Fruit fly (Drosophila melanogaster) whole organism, adult: ENCODE measurements around the gene CG7182.

Source experiments
- CG11617 ChIP-seq: fragments of 200-800 bp; sonication (Bioruptor generic); optimal IDR thresholded peaks from 2 replicates; lab custom pipeline; 2017; ENCODE audit warnings: mild to moderate bottlenecking, missing biosample characterization, missing genetic modification reagents, missing genetic modification characterization
- CG12768 ChIP-seq: fragments of 200-800 bp; sonication (Bioruptor generic); optimal IDR thresholded peaks from 2 replicates; lab custom pipeline; 2017; ENCODE audit warnings: missing biosample characterization, missing genetic modification characterization, mild to moderate bottlenecking, moderate library complexity, missing genetic modification reagents
- CG1620 ChIP-seq: fragments of 200-800 bp; sonication (Bioruptor generic); optimal IDR thresholded peaks from 2 replicates; lab custom pipeline; 2016; ENCODE audit warnings: missing biosample characterization, missing genetic modification characterization
- CG7045 ChIP-seq: fragments of 200-800 bp; sonication (Bioruptor generic); optimal IDR thresholded peaks from 2 replicates; lab custom pipeline; 2017; ENCODE audit warnings: missing biosample characterization, mild to moderate bottlenecking, missing genetic modification characterization
- CG7101 ChIP-seq: fragments of 200-800 bp; sonication (Bioruptor generic); optimal IDR thresholded peaks from 2 replicates; lab custom pipeline; 2018; ENCODE audit warnings: missing biosample characterization, mild to moderate bottlenecking, missing genetic modification characterization, moderate library complexity
- Mnt ChIP-seq: fragments of 200-800 bp; sonication (Bioruptor generic); optimal IDR thresholded peaks from 2 replicates; lab custom pipeline; 2016; ENCODE audit warnings: missing biosample characterization, mild to moderate bottlenecking, missing genetic modification characterization
- bab1 ChIP-seq: fragments of 200-800 bp; sonication (Bioruptor generic); optimal IDR thresholded peaks from 3 replicates; lab custom pipeline; 2019; ENCODE audit warnings: missing biosample characterization, mild to moderate bottlenecking, missing genetic modification characterization, moderate library complexity
- cic ChIP-seq: fragments of 200-800 bp; sonication (Bioruptor generic); optimal IDR thresholded peaks from 2 replicates; lab custom pipeline; 2017; ENCODE audit warnings: missing biosample characterization, mild to moderate bottlenecking, missing genetic modification characterization, moderate library complexity
- cnc ChIP-seq, 2 experiments: fragments of >200 bp; optimal IDR thresholded peaks; 2 replicates each; lab custom pipeline; 2017
- kay ChIP-seq: fragments of 200-800 bp; sonication (Bioruptor generic); peaks from one replicate; lab custom pipeline; 2016; ENCODE audit warnings: missing biosample characterization, missing genetic modification characterization, borderline replicate concordance
- pad ChIP-seq: fragments of 200-800 bp; sonication (Bioruptor generic); optimal IDR thresholded peaks from 3 replicates; lab custom pipeline; 2017; ENCODE audit warnings: missing biosample characterization, missing genetic modification characterization, mild to moderate bottlenecking, moderate library complexity, missing genetic modification reagents

DNA sequence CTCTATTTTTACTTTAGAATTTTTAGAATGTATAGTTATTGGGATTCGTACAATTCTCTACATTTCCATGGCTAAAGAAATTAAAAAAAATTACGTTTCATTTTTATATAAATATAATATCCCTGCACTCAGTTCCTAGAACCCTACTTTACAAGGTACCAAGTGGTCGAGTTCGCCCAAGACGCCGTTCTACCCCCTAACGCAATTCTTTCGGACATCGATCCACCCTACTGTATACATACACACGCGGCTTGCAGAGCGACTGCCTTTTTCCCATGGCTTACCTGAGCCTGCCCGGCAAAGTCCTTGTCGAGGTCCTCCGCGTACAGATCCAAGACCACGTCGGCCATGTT is 31.4 kb downstream of the CG7182 start:
- TF ChIP-seq cnc (optimal IDR thresholded peaks at IDR 0.05; lab: Kevin White, UChicago) (no peak), pad (no peak), Mnt (GFP tag; lab: Kevin White, UChicago) (no peak), CG11617 (GFP tag; lab: Kevin White, UChicago) (no peak), CG7101 (tag; lab: Kevin White, UChicago) (no peak), CG12768 (no peak), bab1 (GFP tag; lab: Kevin White, UChicago) (no peak), CG1620 (no peak), cic (no peak), CG7045 (GFP tag; lab: Kevin White, UChicago) (no peak), kay (GFP tag; lab: Kevin White, UChicago) (no peak)
